In the genomic region with DNA sequence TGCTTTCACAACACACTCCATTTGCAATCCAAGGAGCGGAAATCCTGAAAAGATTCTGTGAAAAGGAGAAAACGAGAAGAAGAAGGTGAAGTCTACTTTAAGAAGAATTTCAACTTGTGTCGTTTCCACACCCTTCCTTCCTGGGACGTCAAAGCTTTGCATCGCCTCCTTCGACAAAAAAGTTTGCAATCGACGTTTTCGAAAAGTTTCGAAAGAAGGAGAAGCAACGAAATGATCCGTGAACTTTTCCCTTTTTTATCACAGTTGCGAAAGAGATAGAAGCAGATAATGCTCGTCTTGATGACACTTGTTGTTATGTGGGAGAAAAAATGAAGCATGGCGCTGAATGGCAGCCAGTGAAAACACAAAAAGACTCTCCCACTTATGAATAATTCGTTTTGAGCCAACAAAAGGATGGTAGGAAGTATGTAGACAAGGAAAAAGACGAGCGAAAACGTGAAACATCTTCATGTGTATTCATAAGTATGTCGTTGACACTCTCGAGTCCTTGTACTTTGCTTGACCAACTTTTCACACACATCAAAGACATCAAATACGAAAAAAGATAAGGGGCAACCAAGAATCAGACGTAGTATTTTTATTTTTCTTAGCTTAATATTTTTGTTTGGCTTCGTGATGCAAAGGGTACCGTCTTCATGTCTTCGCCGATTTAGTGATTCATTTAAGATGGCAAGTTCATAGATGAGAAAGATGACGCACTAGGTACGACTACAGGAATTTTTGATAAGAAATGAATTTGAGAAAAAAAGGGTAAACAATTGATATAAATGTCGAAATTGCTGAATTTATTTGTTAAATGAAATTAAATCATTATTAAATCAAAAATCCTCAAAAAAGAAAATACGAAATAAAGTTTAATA, we compare ENCODE assay signal across 5 worm cellular contexts.
A peak's percentile ranks its signal among the peaks of the same experiment; 100 is the strongest.
TF ChIP-seq lines count a peak whose summit lies in the region.

No protein-coding gene starts in this region.

TF ChIP-seq in whole organism, L1 larva, 84 proteins besides CTCF, POLR2A, EP300 and RAD21 (continued from another document):
- TF ChIP-seq snpc-4 (tag; optimal IDR thresholded peaks at IDR 0.05; lab: Kevin White, UChicago), result no peak
- TF ChIP-seq xbp-1 (tag; optimal IDR thresholded peaks at IDR 0.05; lab: Kevin White, UChicago), result peak; percentile 0
- TF ChIP-seq ceh-88 (GFP tag; IDR thresholded peaks at IDR 0.05; lab: Robert Waterston, UW), result no peak
- TF ChIP-seq efl-1 (optimal IDR thresholded peaks at IDR 0.05; lab: Kevin White, UChicago), result no peak
- TF ChIP-seq efl-1 (GFP tag; optimal IDR thresholded peaks at IDR 0.05 in 1 of 2; lab: Kevin White, UChicago), result peak in 1 of 2 experiments; percentile 43
- TF ChIP-seq unc-86 (tag; optimal IDR thresholded peaks at IDR 0.05; lab: Kevin White, UChicago), result peak; percentile 61
- no peak for TF ChIP-seq egl-27 (tag; optimal IDR thresholded peaks at IDR 0.05; lab: Kevin White, UChicago)
- TF ChIP-seq dsc-1 (tag; optimal IDR thresholded peaks at IDR 0.05; lab: Kevin White, UChicago), result no peak
- TF ChIP-seq swsn-7 (tag; optimal IDR thresholded peaks at IDR 0.05; lab: Kevin White, UChicago), result no peak
- peak; percentile 37 for TF ChIP-seq elt-2 (tag; optimal IDR thresholded peaks at IDR 0.05; lab: Kevin White, UChicago)
- peak; percentile 9 for TF ChIP-seq blmp-1 (tag; optimal IDR thresholded peaks at IDR 0.05; lab: Kevin White, UChicago)
- TF ChIP-seq Y116A8C.19 (tag; optimal IDR thresholded peaks at IDR 0.05; lab: Kevin White, UChicago; ENCODE audit: borderline replicate concordance), result no peak
- peak; percentile 17 for TF ChIP-seq mep-1 (tag; optimal IDR thresholded peaks at IDR 0.05; lab: Kevin White, UChicago)
- TF ChIP-seq nhr-19 (GFP tag; conservative IDR thresholded peaks at IDR 0.05; lab: Robert Waterston, UW), result no peak

TF ChIP-seq in whole organism, L2 larva, 48 proteins besides CTCF, POLR2A, EP300 and RAD21 (continued from another document):
- TF ChIP-seq ceh-16 (tag; optimal IDR thresholded peaks at IDR 0.05; lab: Kevin White, UChicago), result no peak
- no peak for TF ChIP-seq F13H6.1 (tag; optimal IDR thresholded peaks at IDR 0.05; lab: Kevin White, UChicago)
- TF ChIP-seq nhr-129 (tag; optimal IDR thresholded peaks at IDR 0.05; lab: Kevin White, UChicago), result peak; percentile 24
- TF ChIP-seq ztf-4 (tag; optimal IDR thresholded peaks at IDR 0.05; lab: Kevin White, UChicago), result no peak
- TF ChIP-seq snpc-4 (tag; optimal IDR thresholded peaks at IDR 0.05; lab: Kevin White, UChicago), result no peak
- no peak for TF ChIP-seq dmd-4 (tag; optimal IDR thresholded peaks at IDR 0.05; lab: Kevin White, UChicago)
- TF ChIP-seq nhr-10 (tag; optimal IDR thresholded peaks at IDR 0.05; lab: Kevin White, UChicago), result no peak
- no peak for TF ChIP-seq mdl-1 (tag; optimal IDR thresholded peaks at IDR 0.05; lab: Kevin White, UChicago)
- peak; percentile 54 for TF ChIP-seq C34F6.9 (tag; optimal IDR thresholded peaks at IDR 0.05; lab: Kevin White, UChicago)
- no peak for TF ChIP-seq zag-1 (tag; optimal IDR thresholded peaks at IDR 0.05; lab: Kevin White, UChicago)
- no peak for TF ChIP-seq unc-62 (GFP tag; optimal IDR thresholded peaks at IDR 0.05; lab: Kevin White, UChicago)
- no peak for TF ChIP-seq mab-5 (tag; optimal IDR thresholded peaks at IDR 0.05; lab: Kevin White, UChicago)
- peak; percentile 30 for TF ChIP-seq fos-1 (tag; optimal IDR thresholded peaks at IDR 0.05; lab: Kevin White, UChicago)
- TF ChIP-seq sem-4 (tag; optimal IDR thresholded peaks at IDR 0.05; lab: Kevin White, UChicago), result peak; percentile 57
- peak; percentile 53 for TF ChIP-seq sma-3 (GFP tag; optimal IDR thresholded peaks at IDR 0.05; lab: Kevin White, UChicago)

TF ChIP-seq in whole organism, L3 larva, 47 proteins besides CTCF, POLR2A, EP300 and RAD21 (continued from another document):
- TF ChIP-seq unc-39 (tag; optimal IDR thresholded peaks at IDR 0.05; lab: Kevin White, UChicago), result no peak
- TF ChIP-seq ceh-9 (tag; optimal IDR thresholded peaks at IDR 0.05; lab: Kevin White, UChicago), result no peak
- TF ChIP-seq daf-12 (tag; optimal IDR thresholded peaks at IDR 0.05; lab: Kevin White, UChicago), result no peak

TF ChIP-seq in whole organism, L4 larva, 104 proteins besides CTCF, POLR2A, EP300 and RAD21 (continued from another document):
- TF ChIP-seq madf-5 (GFP tag; IDR thresholded peaks at IDR 0.05; lab: Robert Waterston, UW), result no peak
- peak; percentile 52 for TF ChIP-seq dmd-6 (GFP tag; IDR thresholded peaks at IDR 0.05; lab: Robert Waterston, UW)
- TF ChIP-seq spr-1 (tag; optimal IDR thresholded peaks at IDR 0.05; lab: Kevin White, UChicago), result no peak
- no peak for TF ChIP-seq daf-8 (GFP tag; IDR thresholded peaks at IDR 0.05; lab: Robert Waterston, UW)
- TF ChIP-seq dmd-9 (GFP tag; IDR thresholded peaks at IDR 0.05; lab: Robert Waterston, UW), result no peak
- TF ChIP-seq lir-3 (tag; optimal IDR thresholded peaks at IDR 0.05; lab: Kevin White, UChicago), result no peak
- peak; percentile 66 for TF ChIP-seq nhr-28 (tag; optimal IDR thresholded peaks at IDR 0.05; lab: Kevin White, UChicago)
- TF ChIP-seq dve-1 (tag; optimal IDR thresholded peaks at IDR 0.05; lab: Kevin White, UChicago; ENCODE audit: insufficient read depth), result peak; percentile 17
- no peak for TF ChIP-seq arid-1 (GFP tag; conservative IDR thresholded peaks at IDR 0.05; lab: Robert Waterston, UW)
- TF ChIP-seq nhr-42 (GFP tag; IDR thresholded peaks at IDR 0.05; lab: Robert Waterston, UW), result no peak
- TF ChIP-seq nhr-11 (tag; optimal IDR thresholded peaks at IDR 0.05; lab: Kevin White, UChicago), result no peak
- no peak for TF ChIP-seq pha-4 (GFP tag; IDR thresholded peaks at IDR 0.05; lab: Robert Waterston, UW)
- TF ChIP-seq pha-4 (tag; optimal IDR thresholded peaks at IDR 0.05; lab: Kevin White, UChicago), result no peak
- peak; percentile 3 for TF ChIP-seq dpl-1 (GFP tag; optimal IDR thresholded peaks at IDR 0.05; lab: Kevin White, UChicago)
- no peak for TF ChIP-seq unc-130 (GFP tag; optimal IDR thresholded peaks at IDR 0.05; lab: Kevin White, UChicago)
- TF ChIP-seq ceh-44 (GFP tag; IDR thresholded peaks at IDR 0.05; lab: Robert Waterston, UW), result no peak
- TF ChIP-seq T20F7.1 (GFP tag; optimal IDR thresholded peaks at IDR 0.05; lab: Kevin White, UChicago), result no peak
- TF ChIP-seq nhr-237 (tag; optimal IDR thresholded peaks at IDR 0.05; lab: Kevin White, UChicago), result no peak
- peak; percentile 12 for TF ChIP-seq ces-1 (GFP tag; optimal IDR thresholded peaks at IDR 0.05; lab: Kevin White, UChicago)
TF ChIP-seq in whole organism, L4 larva: peak in this region for 7.

TF ChIP-seq in whole organism, young adult, 124 proteins besides CTCF, POLR2A, EP300 and RAD21 (continued from another document):
- TF ChIP-seq ekl-4 (GFP tag; IDR thresholded peaks at IDR 0.05; lab: Robert Waterston, UW) (no peak), ceh-40 (GFP tag; IDR thresholded peaks at IDR 0.05; lab: Robert Waterston, UW) (no peak), pha-4 (tag; optimal IDR thresholded peaks at IDR 0.05; lab: Kevin White, UChicago) (no peak), B0336.3 (GFP tag; IDR thresholded peaks at IDR 0.05; lab: Robert Waterston, UW) (no peak), F23B12.7 (tag; optimal IDR thresholded peaks at IDR 0.05; lab: Kevin White, UChicago; ENCODE audit: insufficient read depth) (no peak), tbx-9 (tag; optimal IDR thresholded peaks at IDR 0.05; lab: Kevin White, UChicago; ENCODE audit: borderline replicate concordance) (no peak)
